Worm (Caenorhabditis elegans): ENCODE data around the gene cln-3.3.

The cln-3.3 gene

ce11 chrV:8658577-8659362, 24.1 kb upstream of the cln-3.3 start:
- TF ChIP-seq him-1 (tag; optimal IDR thresholded peaks at IDR 0.05) (no peak), dao-5 (tag; optimal IDR thresholded peaks at IDR 0.05) (no peak), W03F9.2 (tag; optimal IDR thresholded peaks at IDR 0.05) (no peak)

- no peak for TF ChIP-seq dao-5 (tag; optimal IDR thresholded peaks at IDR 0.05)
- TF ChIP-seq him-1 (tag; optimal IDR thresholded peaks at IDR 0.05): no peak
- no peak for TF ChIP-seq W03F9.2 (tag; optimal IDR thresholded peaks at IDR 0.05)
These were observed 22.4 kb upstream of the cln-3.3 start for ce11 chrV:8660475-8660874.

- TF ChIP-seq dao-5 (tag; optimal IDR thresholded peaks at IDR 0.05) (no peak), W03F9.2 (tag; optimal IDR thresholded peaks at IDR 0.05) (no peak), him-1 (tag; optimal IDR thresholded peaks at IDR 0.05) (no peak)
These were observed 21.5 kb upstream of the cln-3.3 start for ce11 chrV:8661241-8661954.

ce11 chrV:8662056-8663006, 20.5 kb upstream of the cln-3.3 start:
- TF ChIP-seq W03F9.2 (tag; optimal IDR thresholded peaks at IDR 0.05) (no peak), dao-5 (tag; optimal IDR thresholded peaks at IDR 0.05) (no peak), him-1 (tag; optimal IDR thresholded peaks at IDR 0.05) (no peak)

DNA sequence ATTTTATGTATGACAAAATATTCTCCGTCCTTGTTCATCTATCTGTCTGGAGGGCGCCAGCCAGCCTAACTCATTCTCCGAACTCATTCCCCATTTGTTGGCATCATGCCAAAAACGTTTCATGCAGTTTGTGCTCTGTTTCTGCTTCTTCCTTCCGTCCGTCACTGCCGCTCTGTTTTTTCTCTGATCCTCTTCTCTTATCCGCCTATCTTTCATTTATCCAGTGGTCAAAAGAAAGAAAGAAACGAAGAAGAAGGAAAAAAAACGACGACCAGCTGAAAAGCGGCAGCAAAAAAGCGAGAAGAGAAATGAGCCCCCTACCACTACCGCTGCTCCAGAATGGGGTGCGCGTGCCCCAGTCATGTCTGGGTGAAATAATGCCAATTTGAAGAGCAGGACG, 19.8 kb upstream of the cln-3.3 start:
- no peak for TF ChIP-seq W03F9.2 (tag; optimal IDR thresholded peaks at IDR 0.05)
- no peak for TF ChIP-seq dao-5 (tag; optimal IDR thresholded peaks at IDR 0.05)
- TF ChIP-seq him-1 (tag; optimal IDR thresholded peaks at IDR 0.05): no peak

- TF ChIP-seq dao-5 (tag; optimal IDR thresholded peaks at IDR 0.05) (no peak), him-1 (tag; optimal IDR thresholded peaks at IDR 0.05) (no peak), W03F9.2 (tag; optimal IDR thresholded peaks at IDR 0.05) (no peak)
These were observed 17.1 kb upstream of the cln-3.3 start, which contains the start of gene ZC190.4 for ce11 chrV:8665765-8666164. ZC190.4 (plus strand) TSS chrV:8666065.

ce11 chrV:8667230-8668021, 15.4 kb upstream of the cln-3.3 start:
- TF ChIP-seq dao-5 (tag; optimal IDR thresholded peaks at IDR 0.05) (no peak), W03F9.2 (tag; optimal IDR thresholded peaks at IDR 0.05) (no peak), him-1 (tag; optimal IDR thresholded peaks at IDR 0.05) (no peak)

- no peak for TF ChIP-seq W03F9.2 (tag; optimal IDR thresholded peaks at IDR 0.05)
- TF ChIP-seq him-1 (tag; optimal IDR thresholded peaks at IDR 0.05): no peak
- TF ChIP-seq dao-5 (tag; optimal IDR thresholded peaks at IDR 0.05): no peak
These were observed 14.6 kb upstream of the cln-3.3 start for ce11 chrV:8668224-8668623.

DNA sequence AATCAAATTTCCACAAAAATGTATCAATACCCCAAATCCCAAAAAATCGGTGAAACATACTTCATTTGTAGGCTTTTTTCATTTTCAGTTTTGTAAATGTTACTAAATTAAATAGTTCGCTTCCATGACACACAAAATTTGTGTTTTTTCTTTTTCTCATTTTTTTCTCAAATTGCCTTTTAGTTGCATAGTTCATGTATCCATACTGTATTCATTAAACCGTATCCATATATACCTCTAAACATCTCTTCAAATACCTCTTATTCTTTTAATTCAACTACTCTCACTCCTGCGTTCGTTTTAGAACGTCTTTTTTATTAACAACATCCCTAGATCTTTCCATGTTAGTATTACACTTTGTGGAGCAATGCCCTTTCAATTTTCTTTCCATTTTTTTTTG, 12.1 kb upstream of the cln-3.3 start:
- no peak for TF ChIP-seq W03F9.2 (tag; optimal IDR thresholded peaks at IDR 0.05)
- no peak for TF ChIP-seq him-1 (tag; optimal IDR thresholded peaks at IDR 0.05)
- no peak for TF ChIP-seq dao-5 (tag; optimal IDR thresholded peaks at IDR 0.05)

ce11 chrV:8671568-8672123, 11.2 kb upstream of the cln-3.3 start:
- no peak for TF ChIP-seq W03F9.2 (tag; optimal IDR thresholded peaks at IDR 0.05)
- no peak for TF ChIP-seq dao-5 (tag; optimal IDR thresholded peaks at IDR 0.05)

ce11 chrV:8673498-8673897, 9.4 kb upstream of the cln-3.3 start, which contains the start of gene ZC190.5:
ZC190.5 (minus strand) TSS chrV:8673598.
- TF ChIP-seq him-1 (tag; optimal IDR thresholded peaks at IDR 0.05) (no peak), W03F9.2 (tag; optimal IDR thresholded peaks at IDR 0.05) (no peak), dao-5 (tag; optimal IDR thresholded peaks at IDR 0.05) (no peak)

DNA sequence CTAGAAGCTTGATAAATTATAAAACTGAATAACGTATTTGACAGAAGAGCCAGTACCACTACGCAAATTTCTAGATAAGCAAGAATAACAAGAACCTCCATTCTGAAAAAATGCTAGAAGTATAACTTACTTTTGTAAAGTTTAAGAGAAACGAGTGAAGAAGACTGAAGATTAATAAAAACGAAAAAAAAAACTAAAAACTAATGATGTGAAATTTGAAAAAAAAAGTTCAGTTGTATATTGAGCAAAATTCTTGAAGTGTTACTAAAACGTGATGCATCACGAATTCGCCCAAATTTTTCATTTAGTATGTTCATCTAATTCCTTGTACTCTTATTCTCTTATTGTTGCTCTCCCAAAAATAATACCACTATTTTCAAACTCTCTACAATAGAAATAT, 5.7 kb upstream of the cln-3.3 start, which contains the start of gene ZC190.6:
Gene ZC190.6 (minus strand): TSS at position 101 of the 400 bp plus-strand sequence.
- TF ChIP-seq dao-5 (tag; optimal IDR thresholded peaks at IDR 0.05) (no peak), him-1 (tag; optimal IDR thresholded peaks at IDR 0.05) (no peak), W03F9.2 (tag; optimal IDR thresholded peaks at IDR 0.05) (no peak)

Data from whole organism, L4/young adult.